Fruit fly (Drosophila melanogaster) whole organism, embryonic: Measurements from ENCODE around the gene Lztr1.

ENCODE experiments used
- Antp ChIP-seq: fragments of 200-800 bp; sonication (Bioruptor generic); optimal IDR thresholded peaks from 3 replicates; lab custom pipeline; 2016; ENCODE audit warnings: missing biosample characterization, missing genetic modification characterization
- Awh ChIP-seq: fragments of 200-800 bp; sonication (Bioruptor generic); IDR thresholded peaks from 2 replicates; pipeline ENCODE4, ENCODE4 v1.3.6; 2022; ENCODE audit warnings: missing biosample characterization, missing genetic modification characterization
- BEAF-32 ChIP-seq: fragments of 200-800 bp; sonication (Bioruptor generic); optimal IDR thresholded peaks from 3 replicates; lab custom pipeline; 2017; ENCODE audit warnings: missing biosample characterization, missing genetic modification characterization, mild to moderate bottlenecking, moderate library complexity, missing genetic modification reagents
- CG10274 ChIP-seq: fragments of 200-800 bp; sonication (Bioruptor generic); optimal IDR thresholded peaks from 3 replicates; lab custom pipeline; 2017; ENCODE audit warnings: missing biosample characterization, mild to moderate bottlenecking, missing genetic modification characterization
- CG11093 ChIP-seq: fragments of 200-800 bp; sonication (Bioruptor generic); IDR thresholded peaks from 3 replicates; pipeline ENCODE4 v1.3.6; 2022; ENCODE audit warnings: missing biosample characterization, missing genetic modification characterization
- CG11456 ChIP-seq: fragments of 200-800 bp; sonication (Bioruptor generic); IDR thresholded peaks from 3 replicates; pipeline ENCODE4 v1.3.6; 2022; ENCODE audit warnings: missing biosample characterization, missing genetic modification characterization
- CG11560 ChIP-seq: fragments of 200-800 bp; sonication (Bioruptor generic); IDR thresholded peaks from 3 replicates; pipeline ENCODE4 v1.3.6; 2022; ENCODE audit warnings: missing biosample characterization, missing genetic modification characterization
- CG12659 ChIP-seq: fragments of 200-800 bp; sonication (Bioruptor generic); optimal IDR thresholded peaks from 3 replicates; lab custom pipeline; 2017; ENCODE audit warnings: mild to moderate bottlenecking, missing biosample characterization, missing genetic modification reagents, missing genetic modification characterization
- CG16779 ChIP-seq: fragments of 200-800 bp; sonication (Bioruptor generic); IDR thresholded peaks from 2 replicates; pipeline ENCODE4 v1.3.6; 2022; ENCODE audit warnings: missing biosample characterization, missing genetic modification characterization
- CG18011 ChIP-seq: fragments of 200-800 bp; sonication (Bioruptor generic); optimal IDR thresholded peaks from 2 replicates; lab custom pipeline; 2017; ENCODE audit warnings: missing biosample characterization, missing genetic modification characterization, mild to moderate bottlenecking, moderate library complexity, missing genotype
- CG4424 ChIP-seq: fragments of 200-800 bp; sonication (Bioruptor generic); optimal IDR thresholded peaks from 3 replicates; lab custom pipeline; 2016; ENCODE audit warnings: missing biosample characterization, missing genetic modification characterization
- CG4617 ChIP-seq: fragments of 200-800 bp; sonication (Bioruptor generic); optimal IDR thresholded peaks from 3 replicates; lab custom pipeline; 2016; ENCODE audit warnings: missing biosample characterization, missing genetic modification characterization, borderline replicate concordance
- CG6254 ChIP-seq: fragments of 200-800 bp; sonication (Bioruptor generic); optimal IDR thresholded peaks from 3 replicates; lab custom pipeline; 2017; ENCODE audit warnings: mild to moderate bottlenecking, missing biosample characterization, missing genetic modification reagents, missing genetic modification characterization
- CG6791 ChIP-seq: fragments of 200-800 bp; sonication (Bioruptor generic); IDR thresholded peaks from 3 replicates; pipeline ENCODE4 v1.3.6; 2022; ENCODE audit warnings: missing biosample characterization, missing genetic modification characterization; ENCODE audit not compliant: partially characterized antibody
- CG7271 ChIP-seq: fragments of 200-800 bp; sonication (Bioruptor generic); optimal IDR thresholded peaks from 2 replicates; lab custom pipeline; 2018; ENCODE audit warnings: missing biosample characterization, mild to moderate bottlenecking, missing genetic modification characterization, moderate library complexity
- CG7556 ChIP-seq: fragments of 200-800 bp; sonication (Bioruptor generic); optimal IDR thresholded peaks from 2 replicates; lab custom pipeline; 2017; ENCODE audit warnings: missing biosample characterization, mild to moderate bottlenecking, missing genetic modification characterization
- CG7963 ChIP-seq: fragments of 200-800 bp; sonication (Bioruptor generic); IDR thresholded peaks from 3 replicates; pipeline ENCODE4 v1.3.6; 2022; ENCODE audit warnings: missing biosample characterization, missing genetic modification characterization; ENCODE audit not compliant: partially characterized antibody
- CG8944 ChIP-seq: fragments of 200-800 bp; sonication (Bioruptor generic); optimal IDR thresholded peaks from 3 replicates; lab custom pipeline; 2016; ENCODE audit warnings: missing biosample characterization, missing genetic modification characterization
- CG9932 ChIP-seq: fragments of 200-800 bp; sonication (Bioruptor generic); IDR thresholded peaks from 2 replicates; pipeline ENCODE4 v1.3.6; 2022; ENCODE audit warnings: missing biosample characterization, missing genetic modification characterization
- CrebB ChIP-seq: fragments of 200-800 bp; sonication (Bioruptor generic); optimal IDR thresholded peaks from 3 replicates; lab custom pipeline; 2018; ENCODE audit warnings: missing biosample characterization, mild to moderate bottlenecking, missing genetic modification characterization
- D ChIP-seq, 2 experiments: fragments of 200-800 bp in 1 of 2; fragments of >200 bp in 1 of 2; sonication (Bioruptor generic) in 1 of 2; optimal IDR thresholded peaks; 2 replicates in 1 of 2; 3 replicates in 1 of 2; lab custom pipeline; 2017; ENCODE audit warnings: mild to moderate bottlenecking in 1 of 2, missing biosample characterization in 1 of 2, missing genetic modification characterization in 1 of 2, missing genetic modification reagents in 1 of 2
- E2f2 ChIP-seq: fragments of 200-800 bp; sonication (Bioruptor generic); IDR thresholded peaks from 2 replicates; pipeline ENCODE4 v1.3.6; 2022; ENCODE audit warnings: missing biosample characterization, missing genetic modification characterization
- Hr3 ChIP-seq: fragments of 200-800 bp; sonication (Bioruptor generic); optimal IDR thresholded peaks from 3 replicates; lab custom pipeline; 2016; ENCODE audit warnings: missing biosample characterization, missing genetic modification characterization
- Hr51 ChIP-seq, 2 experiments: fragments of 200-800 bp; sonication (Bioruptor generic); optimal IDR thresholded peaks; 2 replicates in 1 of 2; 3 replicates in 1 of 2; lab custom pipeline; 2016 to 2018; ENCODE audit warnings: missing biosample characterization in 2 of 2, missing genetic modification characterization in 2 of 2, mild to moderate bottlenecking in 1 of 2, moderate library complexity in 1 of 2
- Hr78 ChIP-seq, 2 experiments: fragments of 200-800 bp in 1 of 2; fragments of >200 bp in 1 of 2; sonication (Bioruptor generic) in 1 of 2; optimal IDR thresholded peaks; 2 replicates each; lab custom pipeline; 2017 to 2019; ENCODE audit warnings: missing biosample characterization in 2 of 2, missing genetic modification characterization in 2 of 2, mild to moderate bottlenecking in 1 of 2, moderate library complexity in 1 of 2
- Lpt ChIP-seq: fragments of >200 bp; optimal IDR thresholded peaks from 2 replicates; lab custom pipeline; 2018; ENCODE audit warnings: missing biosample characterization, missing genetic modification characterization
- Mad ChIP-seq: fragments of 200-800 bp; sonication (Bioruptor generic); optimal IDR thresholded peaks from 2 replicates; lab custom pipeline; 2016; ENCODE audit warnings: missing biosample characterization, missing genetic modification characterization
- Opbp ChIP-seq: fragments of 200-800 bp; sonication (Bioruptor generic); IDR thresholded peaks from 3 replicates; pipeline ENCODE4 v1.3.6; 2022; ENCODE audit warnings: missing biosample characterization, missing genetic modification characterization; ENCODE audit not compliant: partially characterized antibody
- Rfx ChIP-seq: fragments of 200-800 bp; sonication (Bioruptor generic); IDR thresholded peaks from 2 replicates; pipeline ENCODE4 v1.3.6; 2022; ENCODE audit warnings: missing biosample characterization, missing genetic modification characterization
- Sry-δ ChIP-seq: fragments of 200-800 bp; sonication (Bioruptor generic); optimal IDR thresholded peaks from 2 replicates; lab custom pipeline; 2016; ENCODE audit warnings: missing biosample characterization, missing genetic modification characterization
- ara ChIP-seq: fragments of 200-800 bp; sonication (Bioruptor generic); IDR thresholded peaks from 2 replicates; pipeline ENCODE4 v1.3.6; 2022; ENCODE audit warnings: missing biosample characterization, missing genetic modification characterization
- bcd ChIP-seq: fragments of 200-800 bp; sonication (Bioruptor generic); optimal IDR thresholded peaks from 2 replicates; lab custom pipeline; 2017; ENCODE audit warnings: missing biosample characterization, mild to moderate bottlenecking, missing genetic modification characterization
- ci ChIP-seq: fragments of 200-800 bp; sonication (Bioruptor generic); IDR thresholded peaks from 3 replicates; pipeline ENCODE4 v1.3.6; 2022; ENCODE audit warnings: missing biosample characterization, missing genetic modification characterization
- dysf ChIP-seq: fragments of 200-800 bp; sonication (Bioruptor generic); IDR thresholded peaks from 3 replicates; pipeline ENCODE4 v1.3.6; 2022; ENCODE audit warnings: missing biosample characterization, missing genetic modification characterization
- ftz-f1 ChIP-seq: fragments of 200-800 bp; sonication (Bioruptor generic); optimal IDR thresholded peaks from 2 replicates; lab custom pipeline; 2016; ENCODE audit warnings: missing biosample characterization, missing genetic modification characterization
- ind ChIP-seq: fragments of 200-800 bp; sonication (Bioruptor generic); optimal IDR thresholded peaks from 3 replicates; lab custom pipeline; 2016; ENCODE audit warnings: missing biosample characterization, missing genetic modification characterization
- lmd ChIP-seq: fragments of 200-800 bp; sonication (Bioruptor generic); IDR thresholded peaks from 2 replicates; pipeline ENCODE4 v1.3.6; 2022; ENCODE audit warnings: missing biosample characterization, missing genetic modification characterization
- mld ChIP-seq: fragments of 200-800 bp; sonication (Bioruptor generic); IDR thresholded peaks from 3 replicates; pipeline ENCODE4 v1.3.6; 2022; ENCODE audit warnings: missing biosample characterization, missing genetic modification characterization; ENCODE audit not compliant: partially characterized antibody
- peb ChIP-seq: fragments of 200-800 bp; sonication (Bioruptor generic); IDR thresholded peaks from 2 replicates; pipeline ENCODE4 v1.3.6; 2022; ENCODE audit warnings: missing biosample characterization, missing genetic modification characterization
- phol ChIP-seq: fragments of 200-800 bp; sonication (Bioruptor generic); optimal IDR thresholded peaks from 3 replicates; lab custom pipeline; 2018; ENCODE audit warnings: missing biosample characterization, mild to moderate bottlenecking, missing genetic modification characterization, moderate library complexity
- rib ChIP-seq: fragments of 200-800 bp; sonication (Bioruptor generic); IDR thresholded peaks from 2 replicates; pipeline ENCODE4 v1.3.6; 2022; ENCODE audit warnings: missing biosample characterization, missing genetic modification characterization
- scrt ChIP-seq: fragments of 200-800 bp; sonication (Bioruptor generic); optimal IDR thresholded peaks from 2 replicates; lab custom pipeline; 2018; ENCODE audit warnings: missing biosample characterization, mild to moderate bottlenecking, missing genetic modification characterization, moderate library complexity
- seq ChIP-seq: fragments of 200-800 bp; sonication (Bioruptor generic); IDR thresholded peaks from 2 replicates; pipeline ENCODE4 v1.3.6; 2022; ENCODE audit warnings: missing biosample characterization, missing genetic modification characterization
- so ChIP-seq: fragments of 200-800 bp; sonication (Bioruptor generic); IDR thresholded peaks from 3 replicates; pipeline ENCODE4 v1.3.6; 2022; ENCODE audit warnings: missing biosample characterization, missing genetic modification characterization
- sqz ChIP-seq: fragments of 200-800 bp; sonication (Bioruptor generic); optimal IDR thresholded peaks from 3 replicates; lab custom pipeline; 2018; ENCODE audit warnings: missing biosample characterization, mild to moderate bottlenecking, missing genetic modification characterization
- sr ChIP-seq: fragments of 200-800 bp; sonication (Bioruptor generic); IDR thresholded peaks from 3 replicates; pipeline ENCODE4 v1.3.6; 2022; ENCODE audit warnings: missing biosample characterization, missing genetic modification characterization
- sug ChIP-seq: fragments of 200-800 bp; optimal IDR thresholded peaks from 2 replicates; lab custom pipeline; 2019; ENCODE audit warnings: missing biosample characterization, mild to moderate bottlenecking, missing genetic modification characterization, moderate library complexity
- ttk ChIP-seq: fragments of 200-800 bp; sonication (Bioruptor generic); IDR thresholded peaks from 2 replicates; pipeline ENCODE4 v2.1.2; 2022; ENCODE audit warnings: missing biosample characterization, missing genetic modification characterization
- tx ChIP-seq: fragments of 200-800 bp; sonication (Bioruptor generic); optimal IDR thresholded peaks from 2 replicates; lab custom pipeline; 2016; ENCODE audit warnings: missing biosample characterization, missing genetic modification characterization
- zf30C ChIP-seq: fragments of 200-800 bp; sonication (Bioruptor generic); optimal IDR thresholded peaks from 3 replicates; lab custom pipeline; 2018; ENCODE audit warnings: missing biosample characterization, mild to moderate bottlenecking, missing genetic modification characterization
- zfh2 ChIP-seq: fragments of 200-800 bp; sonication (Bioruptor generic); optimal IDR thresholded peaks from 2 replicates; lab custom pipeline; 2016; ENCODE audit warnings: missing biosample characterization, missing genetic modification characterization

Gene Lztr1

dm6 chrX:966818-967217 lies 39.4 kb upstream of the Lztr1 start (continued):
- TF ChIP-seq Sry-δ (GFP tag; lab: Kevin White, UChicago): no peak
- TF ChIP-seq zf30C (GFP tag; lab: Kevin White, UChicago): no peak
- TF ChIP-seq mld (GFP tag; lab: Robert Waterston, UW): no peak
- no peak for TF ChIP-seq scrt (GFP tag; lab: Kevin White, UChicago)
- TF ChIP-seq CG11560: no peak
- peak; percentile 41 for TF ChIP-seq CG7556
- TF ChIP-seq ci (GFP tag; lab: Robert Waterston, UW): 0 out of 3 replicates have a peak, but pooled peaks have one; percentile 29
- no peak for TF ChIP-seq CG7963 (GFP tag; lab: Robert Waterston, UW)
- no peak for TF ChIP-seq ara (GFP tag; lab: Robert Waterston, UW)
- peak; percentile 56 for TF ChIP-seq ttk
- no peak for TF ChIP-seq CG6254 (GFP tag; lab: Kevin White, UChicago)
- no peak for TF ChIP-seq CrebB (tag; lab: Kevin White, UChicago)
- TF ChIP-seq Rfx (GFP tag; lab: Robert Waterston, UW): peak; percentile 54
- no peak for TF ChIP-seq Lpt (GFP tag; lab: Kevin White, UChicago)
- no peak for TF ChIP-seq Mad
- no peak for TF ChIP-seq seq (GFP tag; lab: Robert Waterston, UW)
- TF ChIP-seq CG10274 (GFP tag; lab: Kevin White, UChicago): no peak
- peak; percentile 67; the same call in 2 of the 3 replicates for TF ChIP-seq dysf
- TF ChIP-seq Opbp (GFP tag; lab: Robert Waterston, UW): no peak
- no peak for TF ChIP-seq Awh (GFP tag; lab: Robert Waterston, UW)
- no peak for TF ChIP-seq E2f2 (GFP tag; lab: Robert Waterston, UW)
- TF ChIP-seq rib (GFP tag; lab: Robert Waterston, UW): no peak
- peak in 1 of 2 experiments; percentile 40 for TF ChIP-seq Hr51 (GFP tag; optimal IDR thresholded peaks at IDR 0.05; lab: Kevin White, UChicago)
- no peak for TF ChIP-seq Hr78 (GFP tag; optimal IDR thresholded peaks at IDR 0.05; lab: Kevin White, UChicago)
- TF ChIP-seq zfh2: peak; percentile 3
- TF ChIP-seq CG7271 (tag; lab: Kevin White, UChicago): no peak
- TF ChIP-seq Antp (GFP tag; lab: Kevin White, UChicago): no peak
- TF ChIP-seq so (GFP tag; lab: Robert Waterston, UW): no peak
- TF ChIP-seq CG9932 (GFP tag; lab: Robert Waterston, UW): peak; percentile 49
- TF ChIP-seq ind: peak; percentile 21
- TF ChIP-seq peb: no peak
- no peak for TF ChIP-seq sr (GFP tag; lab: Robert Waterston, UW)
- TF ChIP-seq BEAF-32: no peak
- TF ChIP-seq tx (GFP tag; lab: Kevin White, UChicago): no peak
- no peak for TF ChIP-seq CG18011 (GFP tag; lab: Kevin White, UChicago)
- TF ChIP-seq CG8944: no peak
- TF ChIP-seq CG4617 (GFP tag; lab: Kevin White, UChicago): no peak
- TF ChIP-seq lmd: peak; percentile 46; the same call in 1 of the 2 replicates
- TF ChIP-seq bcd (GFP tag; lab: Kevin White, UChicago): peak; percentile 32
- no peak for TF ChIP-seq ftz-f1
- TF ChIP-seq CG12659 (GFP tag; lab: Kevin White, UChicago): peak; percentile 34
- TF ChIP-seq phol: no peak
- no peak for TF ChIP-seq CG16779
- peak; percentile 3 for TF ChIP-seq sug (tag; lab: Kevin White, UChicago)
- TF ChIP-seq CG11456 (GFP tag; lab: Robert Waterston, UW): 0 out of 3 replicates have a peak, but pooled peaks have one; percentile 53
- TF ChIP-seq sqz (GFP tag; lab: Kevin White, UChicago): no peak
- TF ChIP-seq CG11093 (GFP tag; lab: Robert Waterston, UW): no peak
- TF ChIP-seq CG4424: no peak
- TF ChIP-seq CG6791 (GFP tag; lab: Robert Waterston, UW): no peak
- no peak for TF ChIP-seq D (optimal IDR thresholded peaks at IDR 0.05; lab: Kevin White, UChicago)
- no peak for TF ChIP-seq D (GFP tag; optimal IDR thresholded peaks at IDR 0.05; lab: Kevin White, UChicago)
- no peak for TF ChIP-seq Hr3 (GFP tag; lab: Kevin White, UChicago)
